Fruit fly (Drosophila melanogaster) Kc167 (cell line): Measurements from ENCODE around the gene CG17375.

Experiments
- Sin3A ChIP-seq: fragments of >200 bp; optimal IDR thresholded peaks from 2 replicates; lab custom pipeline; 2018; ENCODE audit warnings: missing external identifiers
- insv ChIP-seq: fragments of >200 bp; optimal IDR thresholded peaks from 3 replicates; lab custom pipeline; 2018; ENCODE audit warnings: missing external identifiers
- psq ChIP-seq: fragments of >200 bp; optimal IDR thresholded peaks from 2 replicates; lab custom pipeline; 2017; ENCODE audit warnings: missing external identifiers

DNA sequence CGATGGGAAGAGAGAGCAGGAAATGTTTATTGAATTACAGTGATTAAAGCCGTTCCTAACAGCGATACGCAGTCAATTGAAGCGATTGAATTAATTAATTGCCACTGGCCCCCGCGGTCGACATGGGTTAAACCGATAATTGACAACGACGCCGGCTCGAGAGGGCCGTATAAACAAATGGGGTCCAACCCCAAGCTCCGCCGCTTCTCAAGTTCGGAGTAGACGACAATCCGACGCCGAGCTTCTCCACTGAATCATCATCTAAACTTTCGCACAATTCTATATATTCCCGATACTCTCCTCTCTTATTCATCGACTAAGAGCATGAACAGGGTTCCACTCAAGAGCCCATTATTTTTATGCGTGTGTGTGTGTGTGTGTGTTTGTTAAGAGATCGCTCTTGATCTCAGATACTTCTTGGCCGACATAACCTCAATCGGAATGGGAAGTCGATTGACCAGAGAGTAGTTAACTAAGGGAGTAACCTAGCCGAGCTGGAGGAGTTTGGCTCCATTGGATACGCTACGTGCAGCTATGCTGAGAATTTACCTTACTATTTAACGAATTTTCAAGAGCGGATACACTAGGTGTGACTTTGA is 13.6 kb downstream of the CG17375 start:
- TF ChIP-seq Sin3A (lab: Kevin White, UChicago) (no peak), psq (lab: Kevin White, UChicago) (no peak), insv (no peak)
